Fruit fly (Drosophila melanogaster) whole organism, embryonic: Measurements from ENCODE around the gene drongo.
A peak's percentile ranks its signal among the peaks of the same experiment; 100 is the strongest.

Experiments
- CG10462 ChIP-seq: fragments of 200-800 bp; sonication (Bioruptor generic); optimal IDR thresholded peaks from 2 replicates; lab custom pipeline; 2016; ENCODE audit warnings: missing biosample characterization, missing genetic modification characterization
- CG11093 ChIP-seq: fragments of 200-800 bp; sonication (Bioruptor generic); IDR thresholded peaks from 3 replicates; pipeline ENCODE4 v1.3.6; 2022; ENCODE audit warnings: missing biosample characterization, missing genetic modification characterization
- CG13894 ChIP-seq: fragments of 200-800 bp; sonication (Bioruptor generic); optimal IDR thresholded peaks from 3 replicates; lab custom pipeline; 2018; ENCODE audit warnings: missing biosample characterization, mild to moderate bottlenecking, missing genetic modification characterization, moderate library complexity
- CG14667 ChIP-seq: fragments of 200-800 bp; sonication (Bioruptor generic); IDR thresholded peaks from 2 replicates; pipeline ENCODE4 v1.3.6; 2022; ENCODE audit warnings: missing biosample characterization, missing genetic modification characterization
- CG15601 ChIP-seq: fragments of 200-800 bp; sonication (Bioruptor generic); optimal IDR thresholded peaks from 3 replicates; lab custom pipeline; 2019; ENCODE audit warnings: missing biosample characterization, mild to moderate bottlenecking, missing genetic modification characterization, moderate library complexity
- CG15696 ChIP-seq: fragments of 200-800 bp; sonication (Bioruptor generic); optimal IDR thresholded peaks from 2 replicates; lab custom pipeline; 2019; ENCODE audit warnings: missing biosample characterization, mild to moderate bottlenecking, missing genetic modification characterization, moderate library complexity
- CG16779 ChIP-seq: fragments of 200-800 bp; sonication (Bioruptor generic); IDR thresholded peaks from 2 replicates; pipeline ENCODE4 v1.3.6; 2022; ENCODE audit warnings: missing biosample characterization, missing genetic modification characterization
- CG17912 ChIP-seq: fragments of 200-800 bp; sonication (Bioruptor generic); optimal IDR thresholded peaks from 2 replicates; lab custom pipeline; 2018; ENCODE audit warnings: missing biosample characterization, mild to moderate bottlenecking, missing genetic modification characterization
- CG18262 ChIP-seq: fragments of 200-800 bp; optimal IDR thresholded peaks from 3 replicates; lab custom pipeline; 2019; ENCODE audit warnings: missing biosample characterization, mild to moderate bottlenecking, missing genetic modification characterization, moderate library complexity
- CG32767 ChIP-seq: fragments of 200-800 bp; sonication (Bioruptor generic); IDR thresholded peaks from 2 replicates; pipeline ENCODE4 v1.3.6; 2022; ENCODE audit warnings: missing biosample characterization, missing genetic modification characterization
- CG34224 ChIP-seq: fragments of 200-800 bp; sonication (Bioruptor generic); IDR thresholded peaks from 3 replicates; pipeline ENCODE4 v1.3.6; 2022; ENCODE audit warnings: missing biosample characterization, missing genetic modification characterization; ENCODE audit not compliant: partially characterized antibody
- CG34376 ChIP-seq: fragments of 200-800 bp; sonication (Bioruptor generic); optimal IDR thresholded peaks from 2 replicates; lab custom pipeline; 2018; ENCODE audit warnings: missing biosample characterization, mild to moderate bottlenecking, missing genetic modification characterization
- CG4282 ChIP-seq: fragments of 200-800 bp; sonication (Bioruptor generic); optimal IDR thresholded peaks from 2 replicates; lab custom pipeline; 2016; ENCODE audit warnings: missing biosample characterization, missing genetic modification characterization
- CG6654 ChIP-seq: fragments of 200-800 bp; sonication (Bioruptor generic); optimal IDR thresholded peaks from 2 replicates; lab custom pipeline; 2017; ENCODE audit warnings: missing biosample characterization, mild to moderate bottlenecking, missing genetic modification characterization
- CG7556 ChIP-seq: fragments of 200-800 bp; sonication (Bioruptor generic); optimal IDR thresholded peaks from 2 replicates; lab custom pipeline; 2017; ENCODE audit warnings: missing biosample characterization, mild to moderate bottlenecking, missing genetic modification characterization
- CG9437 ChIP-seq: fragments of 200-800 bp; sonication (Bioruptor generic); optimal IDR thresholded peaks from 2 replicates; lab custom pipeline; 2018; ENCODE audit warnings: missing biosample characterization, mild to moderate bottlenecking, missing genetic modification characterization
- CTCF ChIP-seq: fragments of 200-800 bp; sonication (Bioruptor generic); optimal IDR thresholded peaks from 2 replicates; lab custom pipeline; 2017; ENCODE audit warnings: missing biosample characterization, mild to moderate bottlenecking, missing genetic modification characterization, moderate library complexity
- Dbx ChIP-seq: fragments of 200-800 bp; sonication (Bioruptor generic); IDR thresholded peaks from 3 replicates; pipeline ENCODE4 v1.3.6; 2022; ENCODE audit warnings: missing biosample characterization, missing genetic modification characterization
- Dip2 ChIP-seq: fragments of 200-800 bp; sonication (Bioruptor generic); IDR thresholded peaks from 2 replicates; pipeline ENCODE4 v1.3.6; 2022; ENCODE audit warnings: missing biosample characterization, missing genetic modification characterization
- Drgx ChIP-seq: fragments of 200-800 bp; sonication (Bioruptor generic); IDR thresholded peaks from 2 replicates; pipeline ENCODE4 v1.3.6; 2022; ENCODE audit warnings: missing biosample characterization, missing genetic modification characterization
- Ets97D ChIP-seq: fragments of 200-800 bp; sonication (Bioruptor generic); optimal IDR thresholded peaks from 3 replicates; lab custom pipeline; 2016; ENCODE audit warnings: missing biosample characterization, missing genetic modification characterization
- Fer2 ChIP-seq: fragments of 200-800 bp; sonication (Bioruptor generic); optimal IDR thresholded peaks from 2 replicates; lab custom pipeline; 2018; ENCODE audit warnings: missing biosample characterization, mild to moderate bottlenecking, missing genetic modification characterization, moderate library complexity
- Gsc ChIP-seq: fragments of 200-800 bp; sonication (Bioruptor generic); IDR thresholded peaks from 2 replicates; pipeline ENCODE4 v1.3.6; 2022; ENCODE audit warnings: missing biosample characterization, missing genetic modification characterization
- HHEX ChIP-seq: fragments of 200-800 bp; sonication (Bioruptor generic); optimal IDR thresholded peaks from 3 replicates; lab custom pipeline; 2017; ENCODE audit warnings: missing biosample characterization, mild to moderate bottlenecking, missing genetic modification characterization, missing genetic modification reagents
- HmgD ChIP-seq: fragments of 200-800 bp; sonication (Bioruptor generic); optimal IDR thresholded peaks from 3 replicates; lab custom pipeline; 2016; ENCODE audit warnings: missing biosample characterization, missing genetic modification characterization
- HmgZ ChIP-seq: fragments of 200-800 bp; sonication (Bioruptor generic); optimal IDR thresholded peaks from 2 replicates; lab custom pipeline; 2018; ENCODE audit warnings: missing biosample characterization, mild to moderate bottlenecking, missing genetic modification characterization
- Hr78 ChIP-seq, 2 experiments: fragments of 200-800 bp in 1 of 2; fragments of >200 bp in 1 of 2; sonication (Bioruptor generic) in 1 of 2; optimal IDR thresholded peaks; 2 replicates each; lab custom pipeline; 2017 to 2019; ENCODE audit warnings: missing biosample characterization in 2 of 2, missing genetic modification characterization in 2 of 2, mild to moderate bottlenecking in 1 of 2, moderate library complexity in 1 of 2
- Max ChIP-seq: fragments of 200-800 bp; sonication (Bioruptor generic); optimal IDR thresholded peaks from 2 replicates; lab custom pipeline; 2016; ENCODE audit warnings: missing biosample characterization, mild to moderate bottlenecking, missing genetic modification characterization
- Med ChIP-seq: fragments of 200-800 bp; sonication (Bioruptor generic); peaks from one replicate; lab custom pipeline; 2016; ENCODE audit warnings: missing biosample characterization, missing genetic modification characterization, mild to moderate bottlenecking, inconsistent platforms, moderate library complexity
- Mes4 ChIP-seq: fragments of 200-800 bp; sonication (Bioruptor generic); optimal IDR thresholded peaks from 2 replicates; lab custom pipeline; 2016; ENCODE audit warnings: missing biosample characterization, missing genetic modification characterization
- NfI ChIP-seq: fragments of 200-800 bp; sonication (Bioruptor generic); optimal IDR thresholded peaks from 3 replicates; lab custom pipeline; 2018; ENCODE audit warnings: missing biosample characterization, mild to moderate bottlenecking, missing genetic modification characterization, moderate library complexity
- Oaz ChIP-seq: fragments of 200-800 bp; sonication (Bioruptor generic); IDR thresholded peaks from 2 replicates; pipeline ENCODE4 v1.3.6; 2022; ENCODE audit warnings: missing biosample characterization, missing genetic modification characterization
- Opbp ChIP-seq: fragments of 200-800 bp; sonication (Bioruptor generic); IDR thresholded peaks from 3 replicates; pipeline ENCODE4 v1.3.6; 2022; ENCODE audit warnings: missing biosample characterization, missing genetic modification characterization; ENCODE audit not compliant: partially characterized antibody
- bcd ChIP-seq: fragments of 200-800 bp; sonication (Bioruptor generic); optimal IDR thresholded peaks from 2 replicates; lab custom pipeline; 2017; ENCODE audit warnings: missing biosample characterization, mild to moderate bottlenecking, missing genetic modification characterization
- br ChIP-seq: fragments of >200 bp; optimal IDR thresholded peaks from 2 replicates; lab custom pipeline; 2017
- cg ChIP-seq: fragments of 200-800 bp; sonication (Bioruptor generic); optimal IDR thresholded peaks from 3 replicates; lab custom pipeline; 2019; ENCODE audit warnings: missing biosample characterization, mild to moderate bottlenecking, missing genetic modification characterization, moderate library complexity
- chm ChIP-seq: fragments of 200-800 bp; sonication (Bioruptor generic); IDR thresholded peaks from 2 replicates; pipeline ENCODE4 v1.3.6; 2022; ENCODE audit warnings: missing biosample characterization, missing genetic modification characterization
- crp ChIP-seq, 2 experiments: fragments of 200-800 bp; sonication (Bioruptor generic); optimal IDR thresholded peaks; 2 replicates in 1 of 2; 3 replicates in 1 of 2; lab custom pipeline; 2017; ENCODE audit warnings: missing biosample characterization in 2 of 2, missing genetic modification characterization in 2 of 2, mild to moderate bottlenecking in 1 of 2, moderate library complexity in 1 of 2
- dmrt99B ChIP-seq: fragments of 200-800 bp; sonication (Bioruptor generic); optimal IDR thresholded peaks from 2 replicates; lab custom pipeline; 2018; ENCODE audit warnings: missing biosample characterization, mild to moderate bottlenecking, missing genetic modification characterization, moderate library complexity
- gcm ChIP-seq: fragments of 200-800 bp; sonication (Bioruptor generic); optimal IDR thresholded peaks from 2 replicates; lab custom pipeline; 2019; ENCODE audit warnings: missing biosample characterization, mild to moderate bottlenecking, missing genetic modification characterization, moderate library complexity
- gro ChIP-seq: fragments of 200-800 bp; sonication (Bioruptor generic); optimal IDR thresholded peaks from 2 replicates; lab custom pipeline; 2016; ENCODE audit warnings: missing biosample characterization, missing genetic modification characterization
- hth ChIP-seq: fragments of >200 bp; optimal IDR thresholded peaks from 2 replicates; lab custom pipeline; 2017; ENCODE audit warnings: inconsistent platforms
- mld ChIP-seq: fragments of 200-800 bp; sonication (Bioruptor generic); IDR thresholded peaks from 3 replicates; pipeline ENCODE4 v1.3.6; 2022; ENCODE audit warnings: missing biosample characterization, missing genetic modification characterization; ENCODE audit not compliant: partially characterized antibody
- phol ChIP-seq: fragments of 200-800 bp; sonication (Bioruptor generic); optimal IDR thresholded peaks from 3 replicates; lab custom pipeline; 2018; ENCODE audit warnings: missing biosample characterization, mild to moderate bottlenecking, missing genetic modification characterization, moderate library complexity
- pnt ChIP-seq: fragments of 200-800 bp; sonication (Bioruptor generic); optimal IDR thresholded peaks from 3 replicates; lab custom pipeline; 2016; ENCODE audit warnings: missing biosample characterization, missing genetic modification characterization
- pzg ChIP-seq: fragments of 200-800 bp; sonication (Bioruptor generic); optimal IDR thresholded peaks from 3 replicates; lab custom pipeline; 2018; ENCODE audit warnings: missing biosample characterization, mild to moderate bottlenecking, missing genetic modification characterization, moderate library complexity
- sob ChIP-seq: fragments of 200-800 bp; sonication (Bioruptor generic); IDR thresholded peaks from 2 replicates; pipeline ENCODE4 v1.3.6; 2022; ENCODE audit warnings: missing biosample characterization, missing genetic modification characterization
- stwl ChIP-seq: fragments of 200-800 bp; sonication (Bioruptor generic); optimal IDR thresholded peaks from 3 replicates; lab custom pipeline; 2018; ENCODE audit warnings: missing biosample characterization, mild to moderate bottlenecking, missing genetic modification characterization, moderate library complexity
- twi ChIP-seq: fragments of 200-800 bp; optimal IDR thresholded peaks from 2 replicates; lab custom pipeline; 2019; ENCODE audit warnings: missing biosample characterization, mild to moderate bottlenecking, missing genetic modification characterization, moderate library complexity
- vvl ChIP-seq: fragments of 200-800 bp; sonication (Bioruptor generic); IDR thresholded peaks from 2 replicates; pipeline ENCODE4 v1.3.6; 2022; ENCODE audit warnings: missing biosample characterization, missing genetic modification characterization
- zf30C ChIP-seq: fragments of 200-800 bp; sonication (Bioruptor generic); optimal IDR thresholded peaks from 3 replicates; lab custom pipeline; 2018; ENCODE audit warnings: missing biosample characterization, mild to moderate bottlenecking, missing genetic modification characterization

Gene drongo

dm6 chr2L:852647-853111 is 1.8 kb upstream of the drongo start, which contains the start of the genes CG4291 and kraken (continued):
- TF ChIP-seq CG17912 (GFP tag; lab: Kevin White, UChicago) (peak; percentile 58), CG16779 (peak; percentile 74), pnt (peak; percentile 58), Oaz (GFP tag; lab: Robert Waterston, UW) (0 out of 2 replicates have a peak, but pooled peaks have one; percentile 12), HHEX (peak; percentile 39), Fer2 (peak; percentile 13), Mes4 (no peak), CTCF (GFP tag; lab: Kevin White, UChicago) (peak; percentile 29), Dip2 (no peak), CG9437 (GFP tag; lab: Kevin White, UChicago) (peak; percentile 11), pzg (GFP tag; lab: Kevin White, UChicago) (peak; percentile 90), HmgZ (tag; lab: Kevin White, UChicago) (peak; percentile 83), vvl (GFP tag; lab: Robert Waterston, UW) (peak; percentile 80), CG15696 (tag; lab: Kevin White, UChicago) (peak; percentile 47), NfI (peak; percentile 70), CG4282 (GFP tag; lab: Kevin White, UChicago) (no peak), hth (lab: Kevin White, UChicago) (no peak), Hr78 (GFP tag; optimal IDR thresholded peaks at IDR 0.05; lab: Kevin White, UChicago) (peak in 1 of 2 experiments; percentile 84), CG34376 (peak; percentile 58), gcm (GFP tag; lab: Kevin White, UChicago) (no peak), gro (peak; percentile 73), CG13894 (peak; percentile 77), CG7556 (peak; percentile 30), CG18262 (tag; lab: Kevin White, UChicago) (peak; percentile 32), Dbx (peak; percentile 68; the same call in 2 of the 3 replicates), bcd (no peak), Gsc (GFP tag; lab: Robert Waterston, UW) (no peak), CG32767 (no peak), mld (GFP tag; lab: Robert Waterston, UW) (no peak), phol (tag; lab: Kevin White, UChicago) (peak; percentile 52), Max (peak; percentile 21), Ets97D (GFP tag; lab: Kevin White, UChicago) (peak; percentile 7), CG15601 (peak; percentile 93), twi (tag; lab: Kevin White, UChicago) (peak; percentile 34), Med (GFP tag; lab: Kevin White, UChicago) (peak; percentile 95), Drgx (peak; percentile 35; the same call in 1 of the 2 replicates), CG34224 (0 out of 3 replicates have a peak, but pooled peaks have one; percentile 41), chm (peak; percentile 67), cg (no peak), CG11093 (GFP tag; lab: Robert Waterston, UW) (0 out of 3 replicates have a peak, but pooled peaks have one; percentile 19), dmrt99B (tag; lab: Kevin White, UChicago) (peak; percentile 35), CG6654 (GFP tag; lab: Kevin White, UChicago) (no peak), stwl (tag; lab: Kevin White, UChicago) (peak; percentile 50), CG10462 (GFP tag; lab: Kevin White, UChicago) (no peak), br (lab: Kevin White, UChicago) (no peak), crp (GFP tag; optimal IDR thresholded peaks at IDR 0.05; lab: Kevin White, UChicago) (no peak), HmgD (GFP tag; lab: Kevin White, UChicago) (peak; percentile 23), zf30C (GFP tag; lab: Kevin White, UChicago) (no peak), sob (GFP tag; lab: Robert Waterston, UW) (peak; percentile 60), Opbp (GFP tag; lab: Robert Waterston, UW) (peak; percentile 70), CG14667 (GFP tag; lab: Robert Waterston, UW) (peak; percentile 26; the same call in 1 of the 2 replicates)
